Fruit fly (Drosophila melanogaster) whole organism, prepupa: ENCODE results near the gene CG16721.

Experiments
- Blimp-1 ChIP-seq: fragments of 200-800 bp; sonication (Bioruptor generic); optimal IDR thresholded peaks from 3 replicates; lab custom pipeline; 2017; ENCODE audit warnings: missing biosample characterization, missing genetic modification characterization, mild to moderate bottlenecking, moderate library complexity, missing genetic modification reagents
- CG10631 ChIP-seq: fragments of 200-800 bp; sonication (Bioruptor generic); optimal IDR thresholded peaks from 2 replicates; lab custom pipeline; 2016; ENCODE audit warnings: missing biosample characterization, missing genetic modification characterization
- CG10669 ChIP-seq: fragments of 200-800 bp; sonication (Bioruptor generic); optimal IDR thresholded peaks from 3 replicates; lab custom pipeline; 2018; ENCODE audit warnings: missing biosample characterization, mild to moderate bottlenecking, missing genetic modification characterization, moderate library complexity
- CG11294 ChIP-seq: fragments of 200-800 bp; sonication (Bioruptor generic); IDR thresholded peaks from 2 replicates; pipeline ENCODE4 v1.3.6; 2022; ENCODE audit warnings: missing biosample characterization, missing genetic modification characterization
- CG11762 ChIP-seq: fragments of 200-800 bp; sonication (Bioruptor generic); optimal IDR thresholded peaks from 3 replicates; lab custom pipeline; 2016; ENCODE audit warnings: missing biosample characterization, missing genetic modification characterization; ENCODE audit not compliant: insufficient read depth
- CG11902 ChIP-seq: fragments of 200-800 bp; sonication (Bioruptor generic); optimal IDR thresholded peaks from 3 replicates; lab custom pipeline; 2016; ENCODE audit warnings: missing biosample characterization, missing genetic modification characterization
- CG15336 ChIP-seq: fragments of 200-800 bp; sonication (Bioruptor generic); IDR thresholded peaks from 2 replicates; pipeline ENCODE4 v1.3.6; 2022; ENCODE audit warnings: missing biosample characterization, missing genetic modification characterization
- CG1621 ChIP-seq: fragments of 200-800 bp; sonication (Bioruptor generic); optimal IDR thresholded peaks from 3 replicates; lab custom pipeline; 2018; ENCODE audit warnings: missing biosample characterization, mild to moderate bottlenecking, missing genetic modification characterization
- CG16779 ChIP-seq: fragments of 200-800 bp; sonication (Bioruptor generic); optimal IDR thresholded peaks from 3 replicates; lab custom pipeline; 2017; ENCODE audit warnings: missing biosample characterization, mild to moderate bottlenecking, missing genetic modification characterization
- CG3032 ChIP-seq: fragments of 200-800 bp; optimal IDR thresholded peaks from 2 replicates; lab custom pipeline; 2019; ENCODE audit warnings: missing biosample characterization, mild to moderate bottlenecking, missing genetic modification characterization, moderate library complexity
- CG31627 ChIP-seq: fragments of 200-800 bp; sonication (Bioruptor generic); optimal IDR thresholded peaks from 3 replicates; lab custom pipeline; 2016; ENCODE audit warnings: missing biosample characterization, missing genetic modification characterization
- CG34406 ChIP-seq: fragments of 200-800 bp; sonication (Bioruptor generic); optimal IDR thresholded peaks from 3 replicates; lab custom pipeline; 2016; ENCODE audit warnings: missing biosample characterization, missing genetic modification characterization
- CG3919 ChIP-seq: fragments of 200-800 bp; sonication (Bioruptor generic); optimal IDR thresholded peaks from 3 replicates; lab custom pipeline; 2016; ENCODE audit warnings: missing biosample characterization, missing genetic modification characterization
- CG4318 ChIP-seq: fragments of 200-800 bp; sonication (Bioruptor generic); optimal IDR thresholded peaks from 3 replicates; lab custom pipeline; 2017; ENCODE audit warnings: missing biosample characterization, mild to moderate bottlenecking, missing genetic modification characterization
- CG6163 ChIP-seq: fragments of 200-800 bp; sonication (Bioruptor generic); IDR thresholded peaks from 3 replicates; pipeline ENCODE4 v1.3.6; 2022; ENCODE audit warnings: missing biosample characterization, missing genetic modification characterization
- CG6792 ChIP-seq: fragments of 200-800 bp; sonication (Bioruptor generic); optimal IDR thresholded peaks from 3 replicates; lab custom pipeline; 2016; ENCODE audit warnings: missing biosample characterization, missing genetic modification characterization
- CG6808 ChIP-seq: fragments of 200-800 bp; sonication (Bioruptor generic); optimal IDR thresholded peaks from 3 replicates; lab custom pipeline; 2017; ENCODE audit warnings: missing biosample characterization, missing genetic modification characterization, mild to moderate bottlenecking, moderate library complexity, missing genetic modification reagents
- CG7368 ChIP-seq: fragments of 200-800 bp; sonication (Bioruptor generic); optimal IDR thresholded peaks from 3 replicates; lab custom pipeline; 2016; ENCODE audit warnings: missing biosample characterization, missing genetic modification characterization
- CG8119 ChIP-seq: fragments of 200-800 bp; sonication (Bioruptor generic); IDR thresholded peaks from 3 replicates; pipeline ENCODE4 v1.3.6; 2022; ENCODE audit warnings: missing biosample characterization, missing genetic modification characterization
- CG8319 ChIP-seq: fragments of 200-800 bp; sonication (Bioruptor generic); optimal IDR thresholded peaks from 3 replicates; lab custom pipeline; 2016; ENCODE audit warnings: missing biosample characterization, missing genetic modification characterization
- CG8632 ChIP-seq: fragments of 200-800 bp; sonication (Bioruptor generic); optimal IDR thresholded peaks from 3 replicates; lab custom pipeline; 2016; ENCODE audit warnings: missing biosample characterization, missing genetic modification characterization
- CG9139 ChIP-seq: fragments of 200-800 bp; sonication (Bioruptor generic); optimal IDR thresholded peaks from 3 replicates; lab custom pipeline; 2017; ENCODE audit warnings: missing biosample characterization, mild to moderate bottlenecking, missing genetic modification characterization
- Eip75B ChIP-seq: fragments of 200-800 bp; sonication (Bioruptor generic); optimal IDR thresholded peaks from 3 replicates; lab custom pipeline; 2016; ENCODE audit warnings: missing biosample characterization, missing genetic modification characterization
- Eip93F ChIP-seq: fragments of 200-800 bp; sonication (Bioruptor generic); optimal IDR thresholded peaks from 2 replicates; lab custom pipeline; 2016; ENCODE audit warnings: missing biosample characterization, mild to moderate bottlenecking, missing genetic modification characterization
- Ets21C ChIP-seq: fragments of 200-800 bp; sonication (Bioruptor generic); optimal IDR thresholded peaks from 3 replicates; lab custom pipeline; 2016; ENCODE audit warnings: missing biosample characterization, missing genetic modification characterization
- Ets96B ChIP-seq: fragments of 200-800 bp; optimal IDR thresholded peaks from 2 replicates; lab custom pipeline; 2019; ENCODE audit warnings: missing biosample characterization, mild to moderate bottlenecking, missing genetic modification characterization, moderate library complexity
- Gug ChIP-seq: fragments of 200-800 bp; sonication (Bioruptor generic); IDR thresholded peaks from 2 replicates; pipeline ENCODE4 v1.3.6; 2022; ENCODE audit warnings: missing biosample characterization, missing genetic modification characterization
- Hr38 ChIP-seq: sonication (Bioruptor generic); optimal IDR thresholded peaks from 2 replicates; lab custom pipeline; 2016; ENCODE audit warnings: missing biosample characterization, missing genetic modification characterization
- Hr39 ChIP-seq: fragments of 200-800 bp; sonication (Bioruptor generic); optimal IDR thresholded peaks from 2 replicates; lab custom pipeline; 2016; ENCODE audit warnings: missing biosample characterization, missing genetic modification characterization
- Hr4 ChIP-seq: fragments of 200-800 bp; sonication (Bioruptor generic); optimal IDR thresholded peaks from 3 replicates; lab custom pipeline; 2016; ENCODE audit warnings: missing biosample characterization, missing genetic modification characterization
- Met ChIP-seq: fragments of 200-800 bp; sonication (Bioruptor generic); optimal IDR thresholded peaks from 3 replicates; lab custom pipeline; 2016; ENCODE audit warnings: missing biosample characterization, missing genetic modification characterization
- OdsH ChIP-seq: fragments of 200-800 bp; sonication (Bioruptor generic); optimal IDR thresholded peaks from 3 replicates; lab custom pipeline; 2016; ENCODE audit warnings: missing biosample characterization, missing genetic modification characterization
- Smox ChIP-seq: fragments of 200-800 bp; sonication (Bioruptor generic); optimal IDR thresholded peaks from 3 replicates; lab custom pipeline; 2016; ENCODE audit warnings: missing biosample characterization, missing genetic modification characterization
- Sox14 ChIP-seq: fragments of 200-800 bp; sonication (Bioruptor generic); optimal IDR thresholded peaks from 3 replicates; lab custom pipeline; 2016; ENCODE audit warnings: missing biosample characterization, missing genetic modification characterization
- Sox15 ChIP-seq: fragments of 200-800 bp; sonication (Bioruptor generic); optimal IDR thresholded peaks from 3 replicates; lab custom pipeline; 2016; ENCODE audit warnings: missing biosample characterization, missing genetic modification characterization
- achi ChIP-seq: fragments of 200-800 bp; sonication (Bioruptor generic); optimal IDR thresholded peaks from 3 replicates; lab custom pipeline; 2016; ENCODE audit warnings: missing biosample characterization, missing genetic modification characterization
- cyc ChIP-seq: fragments of 200-800 bp; sonication (Bioruptor generic); optimal IDR thresholded peaks from 3 replicates; lab custom pipeline; 2016; ENCODE audit warnings: missing biosample characterization, missing genetic modification characterization
- dac ChIP-seq: fragments of 200-800 bp; sonication (Bioruptor generic); optimal IDR thresholded peaks from 2 replicates; lab custom pipeline; 2017; ENCODE audit warnings: missing biosample characterization, mild to moderate bottlenecking, missing genetic modification characterization
- dsx ChIP-seq: fragments of 200-800 bp; optimal IDR thresholded peaks from 3 replicates; lab custom pipeline; 2019; ENCODE audit warnings: missing biosample characterization, mild to moderate bottlenecking, missing genetic modification characterization, moderate library complexity; ENCODE audit not compliant: poor library complexity, severe bottlenecking
- esn ChIP-seq: fragments of 200-800 bp; sonication (Bioruptor generic); optimal IDR thresholded peaks from 2 replicates; lab custom pipeline; 2016; ENCODE audit warnings: missing biosample characterization, mild to moderate bottlenecking, missing genetic modification characterization, moderate library complexity
- fd59A ChIP-seq: fragments of 200-800 bp; sonication (Bioruptor generic); optimal IDR thresholded peaks from 2 replicates; lab custom pipeline; 2017; ENCODE audit warnings: missing biosample characterization, mild to moderate bottlenecking, missing genetic modification characterization, missing genetic modification reagents
- fd85E ChIP-seq: fragments of 200-800 bp; sonication (Bioruptor generic); optimal IDR thresholded peaks from 3 replicates; lab custom pipeline; 2016; ENCODE audit warnings: missing biosample characterization, missing genetic modification characterization
- fkh ChIP-seq: fragments of 200-800 bp; sonication (Bioruptor generic); optimal IDR thresholded peaks from 3 replicates; lab custom pipeline; 2017; ENCODE audit warnings: missing biosample characterization, mild to moderate bottlenecking, missing genetic modification characterization, moderate library complexity
- net ChIP-seq: fragments of 200-800 bp; sonication (Bioruptor generic); optimal IDR thresholded peaks from 3 replicates; lab custom pipeline; 2016; ENCODE audit warnings: missing biosample characterization, missing genetic modification characterization
- pdm3 ChIP-seq: fragments of 200-800 bp; sonication (Bioruptor generic); optimal IDR thresholded peaks from 3 replicates; lab custom pipeline; 2016; ENCODE audit warnings: missing biosample characterization, missing genetic modification characterization
- salr ChIP-seq, 2 experiments: fragments of 200-800 bp; sonication (Bioruptor generic); optimal IDR thresholded peaks; 3 replicates each; lab custom pipeline; 2016 to 2018; ENCODE audit warnings: missing biosample characterization in 2 of 2, missing genetic modification characterization in 2 of 2, mild to moderate bottlenecking in 1 of 2
- spab ChIP-seq: fragments of 200-800 bp; sonication (Bioruptor generic); optimal IDR thresholded peaks from 2 replicates; lab custom pipeline; 2017; ENCODE audit warnings: missing biosample characterization, mild to moderate bottlenecking, missing genetic modification characterization, missing genetic modification reagents
- ss ChIP-seq, 2 experiments: fragments of 200-800 bp; sonication (Bioruptor generic); optimal IDR thresholded peaks; 2 replicates in 1 of 2; 3 replicates in 1 of 2; lab custom pipeline; 2017 to 2018; ENCODE audit warnings: mild to moderate bottlenecking in 2 of 2, missing biosample characterization in 2 of 2, missing genetic modification characterization in 2 of 2, moderate library complexity in 1 of 2
- topi ChIP-seq: fragments of 200-800 bp; sonication (Bioruptor generic); optimal IDR thresholded peaks from 3 replicates; lab custom pipeline; 2016; ENCODE audit warnings: missing biosample characterization, missing genetic modification characterization
- vri ChIP-seq: fragments of 200-800 bp; sonication (Bioruptor generic); optimal IDR thresholded peaks from 3 replicates; lab custom pipeline; 2016; ENCODE audit warnings: missing biosample characterization, mild to moderate bottlenecking, missing genetic modification characterization

CG16721 gene

dm6 chrX:5918499-5919126 lies 38.9 kb downstream of the CG16721 start:
- peak; percentile 99 for TF ChIP-seq CG31627
- TF ChIP-seq pdm3 (GFP tag; lab: Kevin White, UChicago), result peak; percentile 100
- TF ChIP-seq CG1621 (tag; lab: Kevin White, UChicago), result peak; percentile 99
- TF ChIP-seq Sox15 (GFP tag; lab: Kevin White, UChicago), result peak; percentile 99
- peak; percentile 99 for TF ChIP-seq CG8632 (GFP tag; lab: Kevin White, UChicago)
- TF ChIP-seq Ets21C (GFP tag; lab: Kevin White, UChicago), result peak; percentile 99
- peak; percentile 100 for TF ChIP-seq CG11902 (GFP tag; lab: Kevin White, UChicago)
- TF ChIP-seq OdsH (GFP tag; lab: Kevin White, UChicago), result peak; percentile 100
- peak; percentile 93 for TF ChIP-seq fkh (GFP tag; lab: Kevin White, UChicago)
- peak; percentile 100 for TF ChIP-seq CG6792 (GFP tag; lab: Kevin White, UChicago)
- peak; percentile 99 for TF ChIP-seq net
- TF ChIP-seq esn (GFP tag; lab: Kevin White, UChicago), result peak; percentile 100
- TF ChIP-seq ss (GFP tag; optimal IDR thresholded peaks at IDR 0.05; lab: Kevin White, UChicago), result peak; percentile 100
- TF ChIP-seq CG10669 (GFP tag; lab: Kevin White, UChicago), result peak; percentile 99
- peak; percentile 99 for TF ChIP-seq CG34406 (GFP tag; lab: Kevin White, UChicago)
- TF ChIP-seq fd85E (GFP tag; lab: Kevin White, UChicago), result peak; percentile 98
- TF ChIP-seq fd59A (GFP tag; lab: Kevin White, UChicago), result peak; percentile 99
- peak; percentile 99 for TF ChIP-seq cyc (GFP tag; lab: Kevin White, UChicago)
- TF ChIP-seq Ets96B (tag; lab: Kevin White, UChicago), result peak; percentile 99
- TF ChIP-seq CG9139 (GFP tag; lab: Kevin White, UChicago), result peak; percentile 99
- TF ChIP-seq CG4318 (GFP tag; lab: Kevin White, UChicago), result peak; percentile 99
- peak; percentile 100 for TF ChIP-seq Sox14
- peak; percentile 99 for TF ChIP-seq CG3032 (tag; lab: Kevin White, UChicago)
- TF ChIP-seq Hr39 (GFP tag; lab: Kevin White, UChicago), result peak; percentile 99
- peak; percentile 98 for TF ChIP-seq dsx (GFP tag; lab: Kevin White, UChicago)
- peak; percentile 99 for TF ChIP-seq CG11762 (GFP tag; lab: Kevin White, UChicago)
- peak; percentile 100 for TF ChIP-seq Eip75B
- TF ChIP-seq spab (GFP tag; lab: Kevin White, UChicago), result peak; percentile 99
- peak; percentile 100 for TF ChIP-seq Hr4 (GFP tag; lab: Kevin White, UChicago)
- TF ChIP-seq CG11294, result peak; percentile 99
- peak; percentile 99 for TF ChIP-seq dac (GFP tag; lab: Kevin White, UChicago)
- TF ChIP-seq Eip93F (GFP tag; lab: Kevin White, UChicago), result peak; percentile 97
- peak; percentile 99 for TF ChIP-seq vri
- TF ChIP-seq Blimp-1 (GFP tag; lab: Kevin White, UChicago), result peak; percentile 96
- TF ChIP-seq Gug (GFP tag; lab: Robert Waterston, UW), result peak; percentile 99
- peak; percentile 99 for TF ChIP-seq CG8319 (GFP tag; lab: Kevin White, UChicago)
- TF ChIP-seq CG7368 (GFP tag; lab: Kevin White, UChicago), result peak; percentile 100
- peak; percentile 99 for TF ChIP-seq CG6808 (GFP tag; lab: Kevin White, UChicago)
- TF ChIP-seq salr (GFP tag; optimal IDR thresholded peaks at IDR 0.05; lab: Kevin White, UChicago), result peak; percentile 99
- peak; percentile 99 for TF ChIP-seq Smox
- peak; percentile 99 for TF ChIP-seq CG8119 (GFP tag; lab: Robert Waterston, UW)
- TF ChIP-seq CG10631 (GFP tag; lab: Kevin White, UChicago), result peak; percentile 99
- peak; percentile 99 for TF ChIP-seq CG16779 (tag; lab: Kevin White, UChicago)
- peak; percentile 99 for TF ChIP-seq Met (GFP tag; lab: Kevin White, UChicago)
- TF ChIP-seq achi, result peak; percentile 99
- peak; percentile 99 for TF ChIP-seq CG15336
- TF ChIP-seq topi (GFP tag; lab: Kevin White, UChicago), result peak; percentile 99
- TF ChIP-seq Hr38 (GFP tag; lab: Kevin White, UChicago), result peak; percentile 89
- TF ChIP-seq CG6163 (GFP tag; lab: Robert Waterston, UW), result peak; percentile 100
- peak; percentile 100 for TF ChIP-seq CG3919 (GFP tag; lab: Kevin White, UChicago)
